Fruit fly (Drosophila melanogaster) whole organism, embryonic: ENCODE measurements around the gene moody.

Experiments
- Bdp1 ChIP-seq: fragments of 200-800 bp; sonication (Bioruptor generic); optimal IDR thresholded peaks from 3 replicates; lab custom pipeline; 2016; ENCODE audit warnings: missing biosample characterization, missing genetic modification characterization
- CG10147 ChIP-seq: fragments of 200-800 bp; sonication (Bioruptor generic); optimal IDR thresholded peaks from 2 replicates; lab custom pipeline; 2019; ENCODE audit warnings: missing biosample characterization, mild to moderate bottlenecking, missing genetic modification characterization, moderate library complexity
- CG11504 ChIP-seq: fragments of 200-800 bp; sonication (Bioruptor generic); optimal IDR thresholded peaks from 3 replicates; lab custom pipeline; 2019; ENCODE audit warnings: missing biosample characterization, mild to moderate bottlenecking, missing genetic modification characterization, moderate library complexity
- CG11696 ChIP-seq: fragments of 200-800 bp; sonication (Bioruptor generic); IDR thresholded peaks from 2 replicates; pipeline ENCODE4 v1.3.6; 2022; ENCODE audit warnings: missing biosample characterization, missing genetic modification characterization
- CG12744 ChIP-seq: fragments of 200-800 bp; sonication (Bioruptor generic); optimal IDR thresholded peaks from 2 replicates; lab custom pipeline; 2016; ENCODE audit warnings: missing biosample characterization, missing genetic modification characterization
- CG13624 ChIP-seq: fragments of 200-800 bp; sonication (Bioruptor generic); optimal IDR thresholded peaks from 2 replicates; lab custom pipeline; 2016; ENCODE audit warnings: missing biosample characterization, missing genetic modification characterization
- CG13894 ChIP-seq: fragments of 200-800 bp; sonication (Bioruptor generic); optimal IDR thresholded peaks from 3 replicates; lab custom pipeline; 2018; ENCODE audit warnings: missing biosample characterization, mild to moderate bottlenecking, missing genetic modification characterization, moderate library complexity
- CG14014 ChIP-seq: fragments of 200-800 bp; sonication (Bioruptor generic); IDR thresholded peaks from 2 replicates; pipeline ENCODE4 v1.3.6; 2022; ENCODE audit warnings: missing biosample characterization, missing genetic modification characterization
- CG14667 ChIP-seq: fragments of 200-800 bp; sonication (Bioruptor generic); IDR thresholded peaks from 2 replicates; pipeline ENCODE4 v1.3.6; 2022; ENCODE audit warnings: missing biosample characterization, missing genetic modification characterization
- CG15601 ChIP-seq: fragments of 200-800 bp; sonication (Bioruptor generic); optimal IDR thresholded peaks from 3 replicates; lab custom pipeline; 2019; ENCODE audit warnings: missing biosample characterization, mild to moderate bottlenecking, missing genetic modification characterization, moderate library complexity
- CG15696 ChIP-seq: fragments of 200-800 bp; sonication (Bioruptor generic); optimal IDR thresholded peaks from 2 replicates; lab custom pipeline; 2019; ENCODE audit warnings: missing biosample characterization, mild to moderate bottlenecking, missing genetic modification characterization, moderate library complexity
- CG17361 ChIP-seq: fragments of 200-800 bp; sonication (Bioruptor generic); IDR thresholded peaks from 3 replicates; pipeline ENCODE4 v1.3.6; 2022; ENCODE audit warnings: missing biosample characterization, missing genetic modification characterization
- CG18262 ChIP-seq: fragments of 200-800 bp; optimal IDR thresholded peaks from 3 replicates; lab custom pipeline; 2019; ENCODE audit warnings: missing biosample characterization, mild to moderate bottlenecking, missing genetic modification characterization, moderate library complexity
- CG30020 ChIP-seq: fragments of 200-800 bp; optimal IDR thresholded peaks from 2 replicates; lab custom pipeline; 2019; ENCODE audit warnings: missing biosample characterization, mild to moderate bottlenecking, missing genetic modification characterization, moderate library complexity
- CG30431 ChIP-seq: fragments of 200-800 bp; sonication (Bioruptor generic); optimal IDR thresholded peaks from 2 replicates; lab custom pipeline; 2017; ENCODE audit warnings: missing biosample characterization, missing genetic modification characterization
- CG3995 ChIP-seq: fragments of 200-800 bp; sonication (Bioruptor generic); optimal IDR thresholded peaks from 3 replicates; lab custom pipeline; 2016; ENCODE audit warnings: missing biosample characterization, missing genetic modification characterization
- CG7271 ChIP-seq: fragments of 200-800 bp; sonication (Bioruptor generic); optimal IDR thresholded peaks from 2 replicates; lab custom pipeline; 2018; ENCODE audit warnings: missing biosample characterization, mild to moderate bottlenecking, missing genetic modification characterization, moderate library complexity
- CG7987 ChIP-seq: fragments of 200-800 bp; sonication (Bioruptor generic); optimal IDR thresholded peaks from 2 replicates; lab custom pipeline; 2018; ENCODE audit warnings: missing biosample characterization, mild to moderate bottlenecking, missing genetic modification characterization, moderate library complexity
- CG8281 ChIP-seq: fragments of 200-800 bp; sonication (Bioruptor generic); optimal IDR thresholded peaks from 2 replicates; lab custom pipeline; 2018; ENCODE audit warnings: missing biosample characterization, mild to moderate bottlenecking, missing genetic modification characterization, moderate library complexity
- CG9609 ChIP-seq: fragments of 200-800 bp; sonication (Bioruptor generic); optimal IDR thresholded peaks from 3 replicates; lab custom pipeline; 2016; ENCODE audit warnings: missing biosample characterization, missing genetic modification characterization
- CG9876 ChIP-seq: fragments of 200-800 bp; sonication (Bioruptor generic); optimal IDR thresholded peaks from 2 replicates; lab custom pipeline; 2016; ENCODE audit warnings: missing biosample characterization, missing genetic modification characterization
- CTCF ChIP-seq: fragments of 200-800 bp; sonication (Bioruptor generic); optimal IDR thresholded peaks from 2 replicates; lab custom pipeline; 2017; ENCODE audit warnings: missing biosample characterization, mild to moderate bottlenecking, missing genetic modification characterization, moderate library complexity
- Drgx ChIP-seq: fragments of 200-800 bp; sonication (Bioruptor generic); IDR thresholded peaks from 2 replicates; pipeline ENCODE4 v1.3.6; 2022; ENCODE audit warnings: missing biosample characterization, missing genetic modification characterization
- Fer1 ChIP-seq: fragments of 200-800 bp; sonication (Bioruptor generic); optimal IDR thresholded peaks from 2 replicates; lab custom pipeline; 2017; ENCODE audit warnings: missing biosample characterization, mild to moderate bottlenecking, missing genetic modification characterization
- Fer3 ChIP-seq: fragments of 200-800 bp; sonication (Bioruptor generic); optimal IDR thresholded peaks from 2 replicates; lab custom pipeline; 2018; ENCODE audit warnings: missing biosample characterization, mild to moderate bottlenecking, missing genetic modification characterization, moderate library complexity
- HLHmδ ChIP-seq: fragments of 200-800 bp; sonication (Bioruptor generic); optimal IDR thresholded peaks from 2 replicates; lab custom pipeline; 2018; ENCODE audit warnings: missing biosample characterization, mild to moderate bottlenecking, missing genetic modification characterization, moderate library complexity
- Lpt ChIP-seq: fragments of >200 bp; optimal IDR thresholded peaks from 2 replicates; lab custom pipeline; 2018; ENCODE audit warnings: missing biosample characterization, missing genetic modification characterization
- MTF-1 ChIP-seq: fragments of 200-800 bp; sonication (Bioruptor generic); optimal IDR thresholded peaks from 2 replicates; lab custom pipeline; 2018; ENCODE audit warnings: missing biosample characterization, mild to moderate bottlenecking, missing genetic modification characterization, borderline replicate concordance
- Opbp ChIP-seq: fragments of 200-800 bp; sonication (Bioruptor generic); IDR thresholded peaks from 3 replicates; pipeline ENCODE4 v1.3.6; 2022; ENCODE audit warnings: missing biosample characterization, missing genetic modification characterization; ENCODE audit not compliant: partially characterized antibody
- PHDP ChIP-seq: fragments of 200-800 bp; sonication (Bioruptor generic); optimal IDR thresholded peaks from 3 replicates; lab custom pipeline; 2018; ENCODE audit warnings: missing biosample characterization, mild to moderate bottlenecking, missing genetic modification characterization, moderate library complexity
- Poxn ChIP-seq: fragments of 200-800 bp; sonication (Bioruptor generic); IDR thresholded peaks from 2 replicates; pipeline ENCODE4 v1.3.6; 2022; ENCODE audit warnings: missing biosample characterization, missing genetic modification characterization
- Ptx1 ChIP-seq: fragments of 200-800 bp; sonication (Bioruptor generic); IDR thresholded peaks from 2 replicates; pipeline ENCODE4 v1.3.6; 2022; ENCODE audit warnings: missing biosample characterization, missing genetic modification characterization
- Scr ChIP-seq: fragments of 200-800 bp; sonication (Bioruptor generic); IDR thresholded peaks from 2 replicates; pipeline ENCODE4 v1.3.6; 2022; ENCODE audit warnings: missing biosample characterization, missing genetic modification characterization; ENCODE audit not compliant: partially characterized antibody
- TFAM ChIP-seq: fragments of 200-800 bp; sonication (Bioruptor generic); optimal IDR thresholded peaks from 2 replicates; lab custom pipeline; 2017; ENCODE audit warnings: missing biosample characterization, missing genetic modification characterization, inconsistent platforms
- Xbp1 ChIP-seq: fragments of 200-800 bp; sonication (Bioruptor generic); optimal IDR thresholded peaks from 3 replicates; lab custom pipeline; 2016; ENCODE audit warnings: missing biosample characterization, mild to moderate bottlenecking, missing genetic modification characterization
- br ChIP-seq: fragments of >200 bp; optimal IDR thresholded peaks from 2 replicates; lab custom pipeline; 2017
- btn ChIP-seq: fragments of 200-800 bp; sonication (Bioruptor generic); optimal IDR thresholded peaks from 2 replicates; lab custom pipeline; 2016; ENCODE audit warnings: missing biosample characterization, missing genetic modification characterization
- cas ChIP-seq: fragments of 200-800 bp; sonication (Bioruptor generic); IDR thresholded peaks from 2 replicates; pipeline ENCODE4 v1.3.6; 2022; ENCODE audit warnings: missing biosample characterization, missing genetic modification characterization
- cato ChIP-seq: fragments of 200-800 bp; sonication (Bioruptor generic); optimal IDR thresholded peaks from 2 replicates; lab custom pipeline; 2016; ENCODE audit warnings: missing biosample characterization, missing genetic modification characterization, borderline replicate concordance
- gem ChIP-seq: fragments of 200-800 bp; sonication (Bioruptor generic); optimal IDR thresholded peaks from 2 replicates; lab custom pipeline; 2019; ENCODE audit warnings: missing biosample characterization, mild to moderate bottlenecking, missing genetic modification characterization, moderate library complexity
- grau ChIP-seq: fragments of 200-800 bp; optimal IDR thresholded peaks from 3 replicates; lab custom pipeline; 2019; ENCODE audit warnings: missing biosample characterization, mild to moderate bottlenecking, missing genetic modification characterization, moderate library complexity
- gt ChIP-seq: fragments of 200-800 bp; sonication (Bioruptor generic); IDR thresholded peaks from 2 replicates; pipeline ENCODE4 v1.3.6; 2022; ENCODE audit warnings: missing biosample characterization, missing genetic modification characterization
- inv ChIP-seq: fragments of 200-800 bp; sonication (Bioruptor generic); IDR thresholded peaks from 2 replicates; pipeline ENCODE4 v1.3.6; 2022; ENCODE audit warnings: missing biosample characterization, missing genetic modification characterization; ENCODE audit not compliant: partially characterized antibody
- pros ChIP-seq: fragments of 200-800 bp; sonication (Bioruptor generic); optimal IDR thresholded peaks from 3 replicates; lab custom pipeline; 2019; ENCODE audit warnings: missing biosample characterization, mild to moderate bottlenecking, missing genetic modification characterization, moderate library complexity
- pzg ChIP-seq: fragments of 200-800 bp; sonication (Bioruptor generic); optimal IDR thresholded peaks from 3 replicates; lab custom pipeline; 2018; ENCODE audit warnings: missing biosample characterization, mild to moderate bottlenecking, missing genetic modification characterization, moderate library complexity
- sima ChIP-seq: fragments of 200-800 bp; sonication (Bioruptor generic); optimal IDR thresholded peaks from 2 replicates; lab custom pipeline; 2016; ENCODE audit warnings: missing biosample characterization, missing genetic modification characterization
- so ChIP-seq: fragments of 200-800 bp; sonication (Bioruptor generic); IDR thresholded peaks from 3 replicates; pipeline ENCODE4 v1.3.6; 2022; ENCODE audit warnings: missing biosample characterization, missing genetic modification characterization
- vfl ChIP-seq: fragments of 200-800 bp; sonication (Bioruptor generic); optimal IDR thresholded peaks from 2 replicates; lab custom pipeline; 2016; ENCODE audit warnings: missing biosample characterization, missing genetic modification characterization
- yki ChIP-seq: fragments of >200 bp; optimal IDR thresholded peaks from 3 replicates; lab custom pipeline; 2018
- z ChIP-seq: fragments of 200-800 bp; sonication (Bioruptor generic); IDR thresholded peaks from 3 replicates; pipeline ENCODE4 v1.3.6; 2022; ENCODE audit warnings: missing biosample characterization, missing genetic modification characterization

Gene moody

DNA sequence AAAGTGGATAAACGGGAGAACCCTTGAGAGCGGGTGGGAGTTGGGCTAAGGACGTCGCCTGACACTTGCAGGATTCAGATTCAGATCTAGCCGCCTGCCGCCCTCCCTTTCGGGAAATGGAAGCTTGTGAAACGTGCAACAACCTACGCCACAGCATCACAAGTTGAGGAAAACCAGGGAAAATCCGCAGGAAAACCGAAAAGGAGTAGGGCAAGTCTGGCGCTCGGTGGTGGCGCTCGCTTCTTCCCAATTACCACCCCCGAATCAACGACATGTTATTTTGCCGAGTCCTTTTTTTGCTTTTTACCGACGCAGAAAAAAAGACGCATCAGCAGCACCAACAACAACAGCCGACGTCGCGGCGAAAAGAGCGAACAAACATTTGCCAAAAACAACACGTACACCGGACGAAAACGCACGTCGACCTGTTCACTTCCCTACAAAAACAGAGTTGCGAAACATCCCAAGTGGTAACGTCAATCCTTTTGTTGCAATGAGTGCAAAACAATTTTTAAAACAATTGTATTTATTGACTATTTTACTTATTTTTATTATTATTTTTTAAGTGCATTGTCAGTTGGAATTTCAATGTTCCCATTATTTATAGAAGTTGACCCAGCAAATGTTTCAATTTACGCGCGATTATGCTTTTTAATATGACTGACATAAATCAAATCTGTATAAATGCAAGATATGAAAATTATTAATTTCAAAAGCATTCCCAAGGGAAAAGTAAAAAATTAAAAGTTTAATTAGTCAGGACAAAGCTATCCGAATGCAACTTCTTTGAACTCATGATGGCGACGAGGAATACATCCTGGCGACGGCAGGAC, 38.4 kb downstream of the moody start (continued):
- TF ChIP-seq Lpt (GFP tag; lab: Kevin White, UChicago) (no peak), CTCF (GFP tag; lab: Kevin White, UChicago) (no peak), CG12744 (GFP tag; lab: Kevin White, UChicago) (no peak), CG18262 (tag; lab: Kevin White, UChicago) (peak; percentile 57), Scr (GFP tag; lab: Robert Waterston, UW) (no peak), yki (lab: Kevin White, UChicago) (no peak), HLHmδ (GFP tag; lab: Kevin White, UChicago) (no peak), gem (tag; lab: Kevin White, UChicago) (peak; percentile 74), pzg (GFP tag; lab: Kevin White, UChicago) (no peak), Poxn (GFP tag; lab: Robert Waterston, UW) (no peak), z (GFP tag; lab: Robert Waterston, UW) (0 out of 3 replicates have a peak, but pooled peaks have one; percentile 30), Ptx1 (GFP tag; lab: Robert Waterston, UW) (peak; percentile 74), Xbp1 (GFP tag; lab: Kevin White, UChicago) (peak; percentile 73), pros (GFP tag; lab: Kevin White, UChicago) (peak; percentile 65), CG3995 (no peak), inv (no peak), CG10147 (GFP tag; lab: Kevin White, UChicago) (peak; percentile 46), vfl (GFP tag; lab: Kevin White, UChicago) (no peak), sima (GFP tag; lab: Kevin White, UChicago) (no peak), CG11504 (tag; lab: Kevin White, UChicago) (no peak), CG7987 (GFP tag; lab: Kevin White, UChicago) (no peak), CG14014 (GFP tag; lab: Robert Waterston, UW) (peak; percentile 31; the same call in 1 of the 2 replicates), so (0 out of 3 replicates have a peak, but pooled peaks have one; percentile 47), Fer3 (tag; lab: Kevin White, UChicago) (peak; percentile 15), CG13624 (no peak), PHDP (tag; lab: Kevin White, UChicago) (peak; percentile 34), TFAM (no peak), Drgx (GFP tag; lab: Robert Waterston, UW) (peak; percentile 45), CG15601 (tag; lab: Kevin White, UChicago) (no peak), CG17361 (GFP tag; lab: Robert Waterston, UW) (peak; percentile 77), CG13894 (tag; lab: Kevin White, UChicago) (no peak), CG9609 (GFP tag; lab: Kevin White, UChicago) (no peak), cato (GFP tag; lab: Kevin White, UChicago) (no peak), CG14667 (GFP tag; lab: Robert Waterston, UW) (peak; percentile 58), CG9876 (GFP tag; lab: Kevin White, UChicago) (no peak), CG7271 (tag; lab: Kevin White, UChicago) (no peak), CG8281 (tag; lab: Kevin White, UChicago) (no peak), CG11696 (GFP tag; lab: Robert Waterston, UW) (peak; percentile 40; the same call in 1 of the 2 replicates), CG30020 (tag; lab: Kevin White, UChicago) (no peak), btn (no peak), Fer1 (GFP tag; lab: Kevin White, UChicago) (no peak), cas (no peak), Opbp (GFP tag; lab: Robert Waterston, UW) (no peak), CG15696 (tag; lab: Kevin White, UChicago) (no peak), gt (GFP tag; lab: Robert Waterston, UW) (no peak), CG30431 (GFP tag; lab: Kevin White, UChicago) (peak; percentile 17), MTF-1 (GFP tag; lab: Kevin White, UChicago) (no peak), grau (peak; percentile 54), Bdp1 (no peak), br (lab: Kevin White, UChicago) (no peak)
